Worm (Caenorhabditis elegans): ENCODE measurements around the gene C49G7.7.

DNA sequence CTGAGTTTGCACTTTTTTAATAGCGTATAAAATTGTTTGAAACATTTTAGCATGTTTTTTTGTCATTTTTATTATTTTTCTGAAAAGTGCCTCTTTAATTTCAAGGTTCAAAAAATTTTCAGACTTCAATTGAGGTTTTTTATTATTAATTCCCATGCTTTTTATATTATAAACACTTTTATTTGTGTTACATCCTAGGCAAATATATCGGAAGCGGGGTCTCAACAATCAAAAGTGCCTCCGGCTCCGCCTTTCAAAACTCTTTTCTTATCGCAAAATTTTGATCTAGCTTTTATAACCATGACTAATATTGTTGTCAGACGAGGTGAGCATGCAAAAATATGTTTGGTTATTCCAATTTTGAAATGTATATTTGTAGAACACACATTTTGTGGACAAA, 39.2 kb downstream of the C49G7.7 start, which contains the start of gene otpl-2:
- TF ChIP-seq peb-1 (tag; optimal IDR thresholded peaks at IDR 0.05) (no peak), fos-1 (tag; optimal IDR thresholded peaks at IDR 0.05) (no peak), ZK546.5 (tag; optimal IDR thresholded peaks at IDR 0.05) (no peak), unc-62 (GFP tag; optimal IDR thresholded peaks at IDR 0.05) (no peak), lsy-2 (tag; optimal IDR thresholded peaks at IDR 0.05) (no peak), lin-39 (tag; optimal IDR thresholded peaks at IDR 0.05) (no peak)

Measured in whole organism, L2 larva.